Fruit fly (Drosophila melanogaster): ENCODE data around the gene Pgk.

Gene Pgk

dm6 chr2L:2800956-2801776, 48.3 kb upstream of the Pgk start (continued):
- no peak for TF ChIP-seq CG2199 (GFP tag; IDR thresholded peaks at IDR 0.05)
- TF ChIP-seq grn (GFP tag; optimal IDR thresholded peaks at IDR 0.05): peak; percentile 98
- no peak for TF ChIP-seq ro (GFP tag; IDR thresholded peaks at IDR 0.05)
- TF ChIP-seq CG3995 (GFP tag; optimal IDR thresholded peaks at IDR 0.05): peak; percentile 66
- no peak for TF ChIP-seq Camta (GFP tag; optimal IDR thresholded peaks at IDR 0.05)
- TF ChIP-seq mirr (GFP tag; optimal IDR thresholded peaks at IDR 0.05): peak; percentile 86
- no peak for TF ChIP-seq H2.0 (GFP tag; IDR thresholded peaks at IDR 0.05)
- TF ChIP-seq Lim3 (GFP tag; IDR thresholded peaks at IDR 0.05): peak; percentile 63; the same call in 1 of the 2 replicates
- TF ChIP-seq sug (tag; optimal IDR thresholded peaks at IDR 0.05): peak; percentile 86
- TF ChIP-seq gro (GFP tag; optimal IDR thresholded peaks at IDR 0.05): peak; percentile 36
- TF ChIP-seq D19B (GFP tag; optimal IDR thresholded peaks at IDR 0.05): no peak
- TF ChIP-seq CG12769 (tag; optimal IDR thresholded peaks at IDR 0.05): peak; percentile 47
- TF ChIP-seq CG5180 (GFP tag; optimal IDR thresholded peaks at IDR 0.05): peak; percentile 11
- no peak for TF ChIP-seq CG10431 (GFP tag; optimal IDR thresholded peaks at IDR 0.05)
- no peak for TF ChIP-seq Nf-YB (GFP tag; optimal IDR thresholded peaks at IDR 0.05)
- TF ChIP-seq CG18619 (GFP tag; optimal IDR thresholded peaks at IDR 0.05): no peak
- peak in 1 of 2 experiments; percentile 25 for TF ChIP-seq Pdp1 (GFP tag; optimal IDR thresholded peaks at IDR 0.05)
- peak; percentile 82 for TF ChIP-seq CG7987 (GFP tag; optimal IDR thresholded peaks at IDR 0.05)
- 0 out of 2 replicates have a peak, but pooled peaks have one; percentile 18 for TF ChIP-seq Bgb (GFP tag; IDR thresholded peaks at IDR 0.05; ENCODE audit: partially characterized antibody)
- no peak for TF ChIP-seq CG9932 (GFP tag; IDR thresholded peaks at IDR 0.05)
- TF ChIP-seq Gsc (GFP tag; IDR thresholded peaks at IDR 0.05): no peak
- no peak for TF ChIP-seq Lpt (GFP tag; optimal IDR thresholded peaks at IDR 0.05)
- TF ChIP-seq dati (GFP tag; IDR thresholded peaks at IDR 0.05): no peak
- no peak for TF ChIP-seq CG17385 (GFP tag; optimal IDR thresholded peaks at IDR 0.05)
- peak; percentile 77 for TF ChIP-seq CG34376 (GFP tag; optimal IDR thresholded peaks at IDR 0.05)
- no peak for TF ChIP-seq org-1 (GFP tag; optimal IDR thresholded peaks at IDR 0.05)
- TF ChIP-seq CG2202 (tag; optimal IDR thresholded peaks at IDR 0.05): no peak
- no peak for TF ChIP-seq CG15011 (GFP tag; optimal IDR thresholded peaks at IDR 0.05)
- no peak for TF ChIP-seq CG2712 (tag; optimal IDR thresholded peaks at IDR 0.05)
- TF ChIP-seq tin (GFP tag; optimal IDR thresholded peaks at IDR 0.05): no peak
- TF ChIP-seq NFAT (GFP tag; IDR thresholded peaks at IDR 0.05): no peak
- no peak for TF ChIP-seq CG34422 (GFP tag; IDR thresholded peaks at IDR 0.05)
- no peak for TF ChIP-seq br (optimal IDR thresholded peaks at IDR 0.05)
- TF ChIP-seq chm (GFP tag; IDR thresholded peaks at IDR 0.05): no peak
- TF ChIP-seq Nf-YA (GFP tag; IDR thresholded peaks at IDR 0.05): no peak
- TF ChIP-seq stc (GFP tag; IDR thresholded peaks at IDR 0.05): no peak
- TF ChIP-seq CG1233 (GFP tag; optimal IDR thresholded peaks at IDR 0.05): no peak
- no peak for TF ChIP-seq sob (GFP tag; IDR thresholded peaks at IDR 0.05)
- peak; percentile 15 for TF ChIP-seq Deaf1 (tag; optimal IDR thresholded peaks at IDR 0.05)
- TF ChIP-seq crol (GFP tag; IDR thresholded peaks at IDR 0.05): no peak
- TF ChIP-seq Hey (tag; optimal IDR thresholded peaks at IDR 0.05): peak; percentile 83
- TF ChIP-seq usp (GFP tag; optimal IDR thresholded peaks at IDR 0.05): no peak
- TF ChIP-seq GATAe (GFP tag; conservative IDR thresholded peaks at IDR 0.05): peak; percentile 26; the same call in 1 of the 2 replicates
- TF ChIP-seq sd (tag; optimal IDR thresholded peaks at IDR 0.05): peak; percentile 70
- TF ChIP-seq Mad (GFP tag; optimal IDR thresholded peaks at IDR 0.05): no peak
- TF ChIP-seq Dek (tag; optimal IDR thresholded peaks at IDR 0.05): no peak
- TF ChIP-seq hth (optimal IDR thresholded peaks at IDR 0.05): no peak
- 0 out of 4 replicates have a peak, but pooled peaks have one; percentile 45 for TF ChIP-seq chinmo (GFP tag; IDR thresholded peaks at IDR 0.05; ENCODE audit: partially characterized antibody)
- no peak for TF ChIP-seq CG18011 (GFP tag; optimal IDR thresholded peaks at IDR 0.05)
- TF ChIP-seq D (optimal IDR thresholded peaks at IDR 0.05): no peak
- no peak for TF ChIP-seq D (GFP tag; optimal IDR thresholded peaks at IDR 0.05)
